Fruit fly (Drosophila melanogaster): Measurements from ENCODE around the gene Tat.
A peak's percentile ranks its signal among the peaks of the same experiment; 100 is the strongest.

The Tat gene

dm6 chrX:14233843-14234337, 27.1 kb upstream of the Tat start, which contains the start of gene CG42271 (continued):
- TF ChIP-seq E2f2 (GFP tag; IDR thresholded peaks at IDR 0.05) (0 out of 2 replicates have a peak, but pooled peaks have one; percentile 22), CG17328 (GFP tag; IDR thresholded peaks at IDR 0.05) (no peak), zfh2 (GFP tag; optimal IDR thresholded peaks at IDR 0.05) (no peak), z (GFP tag; IDR thresholded peaks at IDR 0.05) (no peak), B-H2 (GFP tag; optimal IDR thresholded peaks at IDR 0.05) (no peak), nom (GFP tag; optimal IDR thresholded peaks at IDR 0.05) (no peak), Gsc (GFP tag; IDR thresholded peaks at IDR 0.05) (no peak), ATbp (GFP tag; optimal IDR thresholded peaks at IDR 0.05) (no peak), CG11456 (GFP tag; IDR thresholded peaks at IDR 0.05) (no peak), nerfin-1 (tag; optimal IDR thresholded peaks at IDR 0.05) (peak; percentile 34), trem (tag; optimal IDR thresholded peaks at IDR 0.05) (peak; percentile 50), jing (GFP tag; optimal IDR thresholded peaks at IDR 0.05) (no peak), ci (GFP tag; IDR thresholded peaks at IDR 0.05) (0 out of 3 replicates have a peak, but pooled peaks have one; percentile 9), sens-2 (GFP tag; IDR thresholded peaks at IDR 0.05) (no peak), wor (GFP tag; IDR thresholded peaks at IDR 0.05) (no peak), CG2116 (GFP tag; optimal IDR thresholded peaks at IDR 0.05) (peak; percentile 60), CG14441 (GFP tag; IDR thresholded peaks at IDR 0.05) (no peak), CG2678 (tag; optimal IDR thresholded peaks at IDR 0.05) (no peak), nmo (GFP tag; optimal IDR thresholded peaks at IDR 0.05) (peak; percentile 75), CG14050 (GFP tag; IDR thresholded peaks at IDR 0.05) (no peak), insv (GFP tag; optimal IDR thresholded peaks at IDR 0.05) (peak; percentile 58 to 98), caup (GFP tag; optimal IDR thresholded peaks at IDR 0.05; ENCODE audit: severe bottlenecking) (no peak), CG10321 (GFP tag; IDR thresholded peaks at IDR 0.05) (no peak), chm (GFP tag; IDR thresholded peaks at IDR 0.05) (no peak), CG14014 (GFP tag; IDR thresholded peaks at IDR 0.05) (no peak), CG8089 (GFP tag; optimal IDR thresholded peaks at IDR 0.05) (no peak), HmgZ (tag; optimal IDR thresholded peaks at IDR 0.05) (no peak), CG15514 (GFP tag; optimal IDR thresholded peaks at IDR 0.05) (peak; percentile 61), danr (GFP tag; IDR thresholded peaks at IDR 0.05) (no peak), CG3065 (GFP tag; optimal IDR thresholded peaks at IDR 0.05) (no peak), unc-4 (GFP tag; IDR thresholded peaks at IDR 0.05; ENCODE audit: partially characterized antibody) (peak; percentile 96), CG11723 (GFP tag; optimal IDR thresholded peaks at IDR 0.05) (no peak), CG1603 (tag; optimal IDR thresholded peaks at IDR 0.05) (no peak), CG7357 (GFP tag; IDR thresholded peaks at IDR 0.05) (no peak), CG11504 (tag; optimal IDR thresholded peaks at IDR 0.05) (no peak), Dad (GFP tag; optimal IDR thresholded peaks at IDR 0.05) (no peak), ERR (GFP tag; optimal IDR thresholded peaks at IDR 0.05) (no peak), unpg (GFP tag; optimal IDR thresholded peaks at IDR 0.05) (no peak), CG11247 (GFP tag; IDR thresholded peaks at IDR 0.05) (no peak), CG13424 (tag; optimal IDR thresholded peaks at IDR 0.05) (peak; percentile 63), H15 (GFP tag; IDR thresholded peaks at IDR 0.05) (no peak), eyg (GFP tag; optimal IDR thresholded peaks at IDR 0.05) (no peak), zen (tag; optimal IDR thresholded peaks at IDR 0.05) (peak; percentile 53), cad (GFP tag; optimal IDR thresholded peaks at IDR 0.05) (no peak), CG34422 (GFP tag; IDR thresholded peaks at IDR 0.05) (no peak), hth (optimal IDR thresholded peaks at IDR 0.05) (no peak), CG16815 (GFP tag; optimal IDR thresholded peaks at IDR 0.05) (no peak), Jarid2 (GFP tag; optimal IDR thresholded peaks at IDR 0.05) (no peak), Hmx (GFP tag; optimal IDR thresholded peaks at IDR 0.05) (no peak), CG8478 (optimal IDR thresholded peaks at IDR 0.05) (no peak), Nf-YB (GFP tag; optimal IDR thresholded peaks at IDR 0.05) (peak; percentile 13), hb (GFP tag; IDR thresholded peaks at IDR 0.05; ENCODE audit: partially characterized antibody) (peak; percentile 93)

Data from whole organism, embryonic.